Fruit fly (Drosophila melanogaster) S2 (cell line): Measurements from ENCODE around the gene Hexo2.

Experiments
- CG8478 ChIP-seq: fragments of >200 bp; optimal IDR thresholded peaks from 2 replicates; lab custom pipeline; 2018
- CTCF ChIP-seq, 2 experiments: fragments of >200 bp; optimal IDR thresholded peaks; 2 replicates each; lab custom pipeline; 2018

dm6 chrX:8669434-8669833, 40.0 kb upstream of the Hexo2 start:
- TF ChIP-seq CG8478 (lab: Kevin White, UChicago) (no peak), CTCF (optimal IDR thresholded peaks at IDR 0.05; lab: Kevin White, UChicago) (no peak)
